Worm (Caenorhabditis elegans): Measurements from ENCODE around the gene D1054.3.

Gene D1054.3

ce11 chrV:10802060-10802459 is 30.8 kb downstream of the D1054.3 start:
- TF ChIP-seq lin-15B (tag; optimal IDR thresholded peaks at IDR 0.05), result no peak
- no peak for TF ChIP-seq unc-62 (GFP tag; optimal IDR thresholded peaks at IDR 0.05)
- TF ChIP-seq fos-1 (tag; optimal IDR thresholded peaks at IDR 0.05), result no peak
- peak; percentile 52 for TF ChIP-seq jun-1 (tag; optimal IDR thresholded peaks at IDR 0.05)
- no peak for TF ChIP-seq fkh-10 (GFP tag; optimal IDR thresholded peaks at IDR 0.05)
- TF ChIP-seq nhr-11 (tag; optimal IDR thresholded peaks at IDR 0.05), result no peak
- TF ChIP-seq ceh-28 (tag; optimal IDR thresholded peaks at IDR 0.05), result no peak
- TF ChIP-seq pha-4 (tag; optimal IDR thresholded peaks at IDR 0.05), result peak; percentile 62
- no peak for TF ChIP-seq lsy-12 (tag; optimal IDR thresholded peaks at IDR 0.05)
- no peak for TF ChIP-seq nhr-77 (tag; optimal IDR thresholded peaks at IDR 0.05)
- TF ChIP-seq ztf-11 (tag; optimal IDR thresholded peaks at IDR 0.05), result no peak
- TF ChIP-seq ZK546.5 (tag; optimal IDR thresholded peaks at IDR 0.05), result no peak
- TF ChIP-seq skn-1 (tag; optimal IDR thresholded peaks at IDR 0.05), result no peak
- peak; percentile 99 for TF ChIP-seq pqm-1 (tag; optimal IDR thresholded peaks at IDR 0.05)
- no peak for TF ChIP-seq nhr-25 (tag; optimal IDR thresholded peaks at IDR 0.05)
- TF ChIP-seq elt-2 (tag; optimal IDR thresholded peaks at IDR 0.05), result peak; percentile 98
- TF ChIP-seq nhr-237 (tag; optimal IDR thresholded peaks at IDR 0.05), result no peak
- TF ChIP-seq ceh-82 (tag; optimal IDR thresholded peaks at IDR 0.05), result no peak
- no peak for TF ChIP-seq ceh-9 (tag; optimal IDR thresholded peaks at IDR 0.05)
- no peak for TF ChIP-seq elt-1 (tag; optimal IDR thresholded peaks at IDR 0.05)
- no peak for TF ChIP-seq sea-2 (GFP tag; optimal IDR thresholded peaks at IDR 0.05)
- no peak for TF ChIP-seq ceh-16 (tag; optimal IDR thresholded peaks at IDR 0.05)
- no peak for TF ChIP-seq aly-2 (tag; optimal IDR thresholded peaks at IDR 0.05)
- TF ChIP-seq elt-3 (tag; optimal IDR thresholded peaks at IDR 0.05), result no peak
- no peak for TF ChIP-seq lin-39 (tag; optimal IDR thresholded peaks at IDR 0.05)
- no peak for TF ChIP-seq zag-1 (tag; optimal IDR thresholded peaks at IDR 0.05)

- TF ChIP-seq lin-39 (tag; optimal IDR thresholded peaks at IDR 0.05) (no peak), hmg-11 (tag; optimal IDR thresholded peaks at IDR 0.05) (no peak), lsy-12 (tag; optimal IDR thresholded peaks at IDR 0.05) (no peak), nhr-25 (tag; optimal IDR thresholded peaks at IDR 0.05) (no peak), nhr-76 (tag; optimal IDR thresholded peaks at IDR 0.05) (no peak), ceh-28 (tag; optimal IDR thresholded peaks at IDR 0.05) (no peak), tbx-2 (tag; optimal IDR thresholded peaks at IDR 0.05) (no peak), daf-12 (tag; optimal IDR thresholded peaks at IDR 0.05) (no peak)
These were observed 33.1 kb downstream of the D1054.3 start, which contains the start of gene secs-1 for ce11 chrV:10804374-10804773. TSS of gene secs-1 (minus strand) at chrV:10804474.

ce11 chrV:10805934-10806333 is 34.7 kb downstream of the D1054.3 start, which contains the start of gene prp-38:
TSS of gene prp-38 (minus strand) at chrV:10806034.
- no peak for TF ChIP-seq nhr-25 (tag; optimal IDR thresholded peaks at IDR 0.05)
- TF ChIP-seq ztf-11 (tag; optimal IDR thresholded peaks at IDR 0.05), result no peak
- no peak for TF ChIP-seq egl-27 (tag; optimal IDR thresholded peaks at IDR 0.05)
- TF ChIP-seq elt-3 (tag; optimal IDR thresholded peaks at IDR 0.05), result no peak
- TF ChIP-seq ama-1 (optimal IDR thresholded peaks at IDR 0.05), result no peak
- TF ChIP-seq nhr-77 (tag; optimal IDR thresholded peaks at IDR 0.05), result no peak
- TF ChIP-seq daf-12 (tag; optimal IDR thresholded peaks at IDR 0.05), result no peak
- TF ChIP-seq ZK546.5 (tag; optimal IDR thresholded peaks at IDR 0.05), result no peak
- TF ChIP-seq nhr-67 (tag; optimal IDR thresholded peaks at IDR 0.05), result no peak
- TF ChIP-seq hmg-11 (tag; optimal IDR thresholded peaks at IDR 0.05), result no peak
- TF ChIP-seq mml-1 (tag; optimal IDR thresholded peaks at IDR 0.05), result no peak
- no peak for TF ChIP-seq nfya-1 (tag; optimal IDR thresholded peaks at IDR 0.05; ENCODE audit: insufficient read depth)
- no peak for TF ChIP-seq unc-39 (tag; optimal IDR thresholded peaks at IDR 0.05)
- no peak for TF ChIP-seq sea-2 (GFP tag; optimal IDR thresholded peaks at IDR 0.05)
- TF ChIP-seq jun-1 (tag; optimal IDR thresholded peaks at IDR 0.05), result no peak
- TF ChIP-seq lin-39 (tag; optimal IDR thresholded peaks at IDR 0.05), result no peak
- no peak for TF ChIP-seq skn-1 (tag; optimal IDR thresholded peaks at IDR 0.05)
- no peak for TF ChIP-seq nhr-12 (tag; optimal IDR thresholded peaks at IDR 0.05)
- TF ChIP-seq zag-1 (tag; optimal IDR thresholded peaks at IDR 0.05), result no peak
- no peak for TF ChIP-seq aly-2 (tag; optimal IDR thresholded peaks at IDR 0.05)

DNA sequence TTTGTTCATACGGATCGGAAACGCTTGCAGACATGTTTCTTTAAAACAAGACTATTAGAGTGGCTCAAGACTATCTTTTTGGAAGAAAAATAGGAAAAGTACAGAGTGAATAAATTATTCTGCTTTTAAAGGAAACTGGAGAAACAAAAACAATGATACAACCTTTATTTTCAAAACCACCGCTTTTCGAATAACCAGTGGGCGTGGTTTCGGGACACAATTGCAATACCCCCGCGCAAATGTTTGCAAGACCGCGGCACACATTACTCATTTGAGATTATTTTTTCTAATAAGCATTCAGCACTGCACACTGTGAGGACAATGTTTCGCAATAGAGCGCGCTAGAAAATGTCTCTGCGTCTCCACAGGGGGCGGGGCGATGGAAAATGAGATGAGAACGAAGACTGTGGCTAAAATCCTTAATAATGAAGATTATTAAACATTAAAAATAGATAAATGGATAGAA is 36.6 kb downstream of the D1054.3 start, which contains the start of gene plrg-1:
plrg-1 (minus strand) TSS at position 51 of the 466 bp plus-strand sequence.
- peak; percentile 36 for TF ChIP-seq nhr-67 (tag; optimal IDR thresholded peaks at IDR 0.05)
- TF ChIP-seq nhr-76 (tag; optimal IDR thresholded peaks at IDR 0.05), result peak; percentile 56
- TF ChIP-seq egl-27 (tag; optimal IDR thresholded peaks at IDR 0.05), result peak; percentile 41
- TF ChIP-seq fkh-10 (GFP tag; optimal IDR thresholded peaks at IDR 0.05), result peak; percentile 29
- TF ChIP-seq fos-1 (tag; optimal IDR thresholded peaks at IDR 0.05), result no peak
- no peak for TF ChIP-seq nhr-28 (tag; optimal IDR thresholded peaks at IDR 0.05)
- peak; percentile 17 for TF ChIP-seq nhr-77 (tag; optimal IDR thresholded peaks at IDR 0.05)
- no peak for TF ChIP-seq nhr-12 (tag; optimal IDR thresholded peaks at IDR 0.05)
- TF ChIP-seq nhr-43 (tag; optimal IDR thresholded peaks at IDR 0.05; ENCODE audit: poor library complexity, severe bottlenecking), result peak; percentile 96
- no peak for TF ChIP-seq sea-2 (GFP tag; optimal IDR thresholded peaks at IDR 0.05)
- peak; percentile 66 for TF ChIP-seq skn-1 (tag; optimal IDR thresholded peaks at IDR 0.05)
- peak; percentile 54 for TF ChIP-seq zag-1 (tag; optimal IDR thresholded peaks at IDR 0.05)
- peak; percentile 72 for TF ChIP-seq ceh-82 (tag; optimal IDR thresholded peaks at IDR 0.05)
- TF ChIP-seq daf-12 (tag; optimal IDR thresholded peaks at IDR 0.05), result no peak
- peak; percentile 89 for TF ChIP-seq lin-39 (tag; optimal IDR thresholded peaks at IDR 0.05)
- TF ChIP-seq ceh-9 (tag; optimal IDR thresholded peaks at IDR 0.05), result no peak
- TF ChIP-seq hmg-11 (tag; optimal IDR thresholded peaks at IDR 0.05), result peak; percentile 93
- TF ChIP-seq mdl-1 (tag; optimal IDR thresholded peaks at IDR 0.05), result peak; percentile 6
- TF ChIP-seq lin-15B (tag; optimal IDR thresholded peaks at IDR 0.05), result peak; percentile 92
- no peak for TF ChIP-seq ztf-11 (tag; optimal IDR thresholded peaks at IDR 0.05)
- no peak for TF ChIP-seq nhr-237 (tag; optimal IDR thresholded peaks at IDR 0.05)
- TF ChIP-seq elt-2 (tag; optimal IDR thresholded peaks at IDR 0.05), result peak; percentile 79
- TF ChIP-seq ama-1 (optimal IDR thresholded peaks at IDR 0.05), result no peak
- peak; percentile 82 for TF ChIP-seq ceh-28 (tag; optimal IDR thresholded peaks at IDR 0.05)
- TF ChIP-seq egl-5 (tag; optimal IDR thresholded peaks at IDR 0.05), result peak; percentile 92
- TF ChIP-seq nfya-1 (tag; optimal IDR thresholded peaks at IDR 0.05; ENCODE audit: insufficient read depth), result peak; percentile 85
- TF ChIP-seq tbx-2 (tag; optimal IDR thresholded peaks at IDR 0.05), result peak; percentile 60
- peak in 1 of 3 experiments; percentile 21 for TF ChIP-seq elt-3 (tag; optimal IDR thresholded peaks at IDR 0.05)
- TF ChIP-seq ZK546.5 (tag; optimal IDR thresholded peaks at IDR 0.05), result no peak
- no peak for TF ChIP-seq mml-1 (tag; optimal IDR thresholded peaks at IDR 0.05)
- TF ChIP-seq jun-1 (tag; optimal IDR thresholded peaks at IDR 0.05), result peak; percentile 71
- TF ChIP-seq lsy-12 (tag; optimal IDR thresholded peaks at IDR 0.05), result peak; percentile 82
